Fruit fly (Drosophila melanogaster): ENCODE data around the gene CG15548.

Gene CG15548

DNA sequence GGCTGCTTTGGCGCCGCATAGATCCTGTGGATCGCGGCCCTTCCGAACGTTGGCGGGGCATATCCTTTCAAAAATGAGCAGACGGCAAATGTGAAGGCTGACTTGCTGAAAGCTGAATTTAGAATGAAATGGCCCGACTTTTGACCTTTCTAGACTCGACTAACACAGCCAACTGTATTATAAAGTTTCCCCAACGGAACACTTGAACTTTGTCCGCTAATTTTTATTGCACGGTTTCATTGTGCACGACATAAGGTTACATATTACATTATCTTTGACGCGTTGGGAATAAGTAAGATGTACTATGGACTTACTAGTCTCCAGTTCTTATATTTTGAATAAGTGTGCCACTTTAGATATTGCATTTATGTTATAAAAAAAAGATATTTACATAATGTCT is 32.9 kb downstream of the CG15548 start, which contains the start of gene CG31007:
Gene CG31007 (minus strand): TSS at position 101 of the 400 bp plus-strand sequence.
- TF ChIP-seq Mnt (GFP tag; optimal IDR thresholded peaks at IDR 0.05) (no peak), CG33017 (tag; optimal IDR thresholded peaks at IDR 0.05) (no peak)

DNA sequence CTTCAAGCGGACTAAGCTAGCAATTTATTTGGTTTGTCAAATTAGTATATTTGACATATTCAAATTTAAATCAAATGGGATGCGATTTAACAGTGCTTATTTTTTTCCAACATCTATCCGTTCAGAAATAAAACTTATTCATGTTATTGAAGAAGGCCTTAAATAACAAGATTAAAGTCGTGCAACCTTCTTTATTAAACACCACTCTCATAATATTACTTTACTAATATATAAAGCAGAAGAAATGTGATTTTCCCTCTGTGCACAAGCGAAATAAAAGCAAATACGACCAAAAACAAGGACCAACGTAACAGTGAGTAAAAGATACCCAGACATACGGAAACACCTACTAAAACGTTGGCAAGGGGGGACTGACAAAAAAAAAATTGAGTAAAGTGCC is 47.1 kb downstream of the CG15548 start:
- no peak for TF ChIP-seq tj (GFP tag; optimal IDR thresholded peaks at IDR 0.05)
- TF ChIP-seq CG7101 (tag; optimal IDR thresholded peaks at IDR 0.05) = no peak
- TF ChIP-seq Mnt (GFP tag; optimal IDR thresholded peaks at IDR 0.05) = no peak
- TF ChIP-seq Hr96 (GFP tag; optimal IDR thresholded peaks at IDR 0.05) = no peak
- no peak for TF ChIP-seq CG33017 (tag; optimal IDR thresholded peaks at IDR 0.05)
- TF ChIP-seq bab1 (GFP tag; optimal IDR thresholded peaks at IDR 0.05) = no peak
- TF ChIP-seq ovo (GFP tag; optimal IDR thresholded peaks at IDR 0.05) = no peak

DNA sequence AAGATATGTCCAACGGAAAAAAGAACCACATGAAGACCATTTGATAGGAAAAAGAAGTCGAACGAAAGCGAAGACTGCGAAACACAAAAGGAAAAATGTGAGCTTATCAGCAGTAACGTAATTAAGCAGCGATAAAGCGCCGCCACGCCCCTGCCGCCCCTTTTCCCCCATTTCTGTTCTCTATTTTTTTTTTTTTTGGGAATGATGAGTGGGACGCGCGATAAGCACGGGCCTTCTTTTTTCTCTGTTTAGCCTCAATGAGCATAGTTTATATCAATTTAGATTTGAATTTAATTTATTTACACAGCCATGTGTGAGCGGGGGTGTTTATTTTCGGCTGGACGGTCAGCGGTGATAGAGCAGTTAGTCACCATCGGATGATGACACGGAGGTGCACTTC is 50.6 kb downstream of the CG15548 start:
- TF ChIP-seq Mnt (GFP tag; optimal IDR thresholded peaks at IDR 0.05) (no peak), cic (GFP tag; optimal IDR thresholded peaks at IDR 0.05) (no peak), kay (GFP tag; ENCODE audit: borderline replicate concordance) (no peak), pad (GFP tag; optimal IDR thresholded peaks at IDR 0.05) (no peak), tj (GFP tag; optimal IDR thresholded peaks at IDR 0.05) (no peak), CG7101 (tag; optimal IDR thresholded peaks at IDR 0.05) (no peak), ovo (GFP tag; optimal IDR thresholded peaks at IDR 0.05) (no peak)
